Fruit fly (Drosophila melanogaster) whole organism, embryonic: ENCODE data around the gene tj.

ENCODE experiments used
- Atf-2 ChIP-seq: fragments of 200-800 bp; sonication (Bioruptor generic); optimal IDR thresholded peaks from 2 replicates; lab custom pipeline; 2016; ENCODE audit warnings: missing biosample characterization, missing genetic modification characterization
- CG10267 ChIP-seq: fragments of 200-800 bp; sonication (Bioruptor generic); optimal IDR thresholded peaks from 2 replicates; lab custom pipeline; 2018; ENCODE audit warnings: missing biosample characterization, mild to moderate bottlenecking, missing genetic modification characterization, moderate library complexity
- CG10321 ChIP-seq: fragments of 200-800 bp; sonication (Bioruptor generic); IDR thresholded peaks from 2 replicates; pipeline ENCODE4 v1.3.6; 2022; ENCODE audit warnings: missing biosample characterization, missing genetic modification characterization
- CG11456 ChIP-seq: fragments of 200-800 bp; sonication (Bioruptor generic); IDR thresholded peaks from 3 replicates; pipeline ENCODE4 v1.3.6; 2022; ENCODE audit warnings: missing biosample characterization, missing genetic modification characterization
- CG11504 ChIP-seq: fragments of 200-800 bp; sonication (Bioruptor generic); optimal IDR thresholded peaks from 3 replicates; lab custom pipeline; 2019; ENCODE audit warnings: missing biosample characterization, mild to moderate bottlenecking, missing genetic modification characterization, moderate library complexity
- CG11695 ChIP-seq: fragments of 200-800 bp; sonication (Bioruptor generic); IDR thresholded peaks from 3 replicates; pipeline ENCODE4 v1.3.6; 2022; ENCODE audit warnings: missing biosample characterization, missing genetic modification characterization
- CG11696 ChIP-seq: fragments of 200-800 bp; sonication (Bioruptor generic); IDR thresholded peaks from 2 replicates; pipeline ENCODE4 v1.3.6; 2022; ENCODE audit warnings: missing biosample characterization, missing genetic modification characterization
- CG12659 ChIP-seq: fragments of 200-800 bp; sonication (Bioruptor generic); optimal IDR thresholded peaks from 3 replicates; lab custom pipeline; 2017; ENCODE audit warnings: mild to moderate bottlenecking, missing biosample characterization, missing genetic modification reagents, missing genetic modification characterization
- CG12769 ChIP-seq: fragments of 200-800 bp; sonication (Bioruptor generic); optimal IDR thresholded peaks from 2 replicates; lab custom pipeline; 2019; ENCODE audit warnings: missing biosample characterization, mild to moderate bottlenecking, missing genetic modification characterization, moderate library complexity
- CG14014 ChIP-seq: fragments of 200-800 bp; sonication (Bioruptor generic); IDR thresholded peaks from 2 replicates; pipeline ENCODE4 v1.3.6; 2022; ENCODE audit warnings: missing biosample characterization, missing genetic modification characterization
- CG15011 ChIP-seq: fragments of 200-800 bp; sonication (Bioruptor generic); optimal IDR thresholded peaks from 3 replicates; lab custom pipeline; 2018; ENCODE audit warnings: missing biosample characterization, mild to moderate bottlenecking, missing genetic modification characterization
- CG16813 ChIP-seq: fragments of 200-800 bp; sonication (Bioruptor generic); IDR thresholded peaks from 3 replicates; pipeline ENCODE4 v1.3.6; 2022; ENCODE audit warnings: missing biosample characterization, missing genetic modification characterization; ENCODE audit not compliant: partially characterized antibody
- CG18764 ChIP-seq: fragments of 200-800 bp; sonication (Bioruptor generic); optimal IDR thresholded peaks from 3 replicates; lab custom pipeline; 2016; ENCODE audit warnings: missing biosample characterization, missing genetic modification characterization
- CG2678 ChIP-seq: fragments of 200-800 bp; sonication (Bioruptor generic); optimal IDR thresholded peaks from 3 replicates; lab custom pipeline; 2019; ENCODE audit warnings: missing biosample characterization, mild to moderate bottlenecking, missing genetic modification characterization, moderate library complexity
- CG32532 ChIP-seq: fragments of 200-800 bp; sonication (Bioruptor generic); IDR thresholded peaks from 2 replicates; pipeline ENCODE4 v1.3.6; 2022; ENCODE audit warnings: missing biosample characterization, missing genetic modification characterization
- CG33557 ChIP-seq: fragments of 200-800 bp; sonication (Bioruptor generic); optimal IDR thresholded peaks from 2 replicates; lab custom pipeline; 2019; ENCODE audit warnings: missing biosample characterization, mild to moderate bottlenecking, missing genetic modification characterization, moderate library complexity
- CG34422 ChIP-seq: fragments of 200-800 bp; sonication (Bioruptor generic); IDR thresholded peaks from 3 replicates; pipeline ENCODE4 v1.3.6; 2022; ENCODE audit warnings: missing biosample characterization, missing genetic modification characterization
- CG4617 ChIP-seq: fragments of 200-800 bp; sonication (Bioruptor generic); optimal IDR thresholded peaks from 3 replicates; lab custom pipeline; 2016; ENCODE audit warnings: missing biosample characterization, missing genetic modification characterization, borderline replicate concordance
- CG8281 ChIP-seq: fragments of 200-800 bp; sonication (Bioruptor generic); optimal IDR thresholded peaks from 2 replicates; lab custom pipeline; 2018; ENCODE audit warnings: missing biosample characterization, mild to moderate bottlenecking, missing genetic modification characterization, moderate library complexity
- CTCF ChIP-seq: fragments of 200-800 bp; sonication (Bioruptor generic); optimal IDR thresholded peaks from 2 replicates; lab custom pipeline; 2017; ENCODE audit warnings: missing biosample characterization, mild to moderate bottlenecking, missing genetic modification characterization, moderate library complexity
- CoRest ChIP-seq: fragments of 200-800 bp; sonication (Bioruptor generic); optimal IDR thresholded peaks from 3 replicates; lab custom pipeline; 2018; ENCODE audit warnings: missing biosample characterization, mild to moderate bottlenecking, missing genetic modification characterization, moderate library complexity
- Dbx ChIP-seq: fragments of 200-800 bp; sonication (Bioruptor generic); IDR thresholded peaks from 3 replicates; pipeline ENCODE4 v1.3.6; 2022; ENCODE audit warnings: missing biosample characterization, missing genetic modification characterization
- Dek ChIP-seq: fragments of 200-800 bp; sonication (Bioruptor generic); optimal IDR thresholded peaks from 3 replicates; lab custom pipeline; 2019; ENCODE audit warnings: missing biosample characterization, mild to moderate bottlenecking, missing genetic modification characterization, moderate library complexity
- Fer3 ChIP-seq: fragments of 200-800 bp; sonication (Bioruptor generic); optimal IDR thresholded peaks from 2 replicates; lab custom pipeline; 2018; ENCODE audit warnings: missing biosample characterization, mild to moderate bottlenecking, missing genetic modification characterization, moderate library complexity
- Gsc ChIP-seq: fragments of 200-800 bp; sonication (Bioruptor generic); IDR thresholded peaks from 2 replicates; pipeline ENCODE4 v1.3.6; 2022; ENCODE audit warnings: missing biosample characterization, missing genetic modification characterization
- Hr51 ChIP-seq, 2 experiments: fragments of 200-800 bp; sonication (Bioruptor generic); optimal IDR thresholded peaks; 2 replicates in 1 of 2; 3 replicates in 1 of 2; lab custom pipeline; 2016 to 2018; ENCODE audit warnings: missing biosample characterization in 2 of 2, missing genetic modification characterization in 2 of 2, mild to moderate bottlenecking in 1 of 2, moderate library complexity in 1 of 2
- MBD-R2 ChIP-seq: fragments of 200-800 bp; sonication (Bioruptor generic); IDR thresholded peaks from 2 replicates; pipeline ENCODE4 v1.3.6; 2022; ENCODE audit warnings: missing biosample characterization, missing genetic modification characterization
- Mad ChIP-seq: fragments of 200-800 bp; sonication (Bioruptor generic); optimal IDR thresholded peaks from 2 replicates; lab custom pipeline; 2016; ENCODE audit warnings: missing biosample characterization, missing genetic modification characterization
- Meics ChIP-seq: fragments of 200-800 bp; sonication (Bioruptor generic); optimal IDR thresholded peaks from 2 replicates; lab custom pipeline; 2017; ENCODE audit warnings: missing biosample characterization, mild to moderate bottlenecking, missing genetic modification characterization
- Optix ChIP-seq: fragments of 200-800 bp; sonication (Bioruptor generic); IDR thresholded peaks from 3 replicates; pipeline ENCODE4 v1.3.6; 2022; ENCODE audit warnings: missing biosample characterization, missing genetic modification characterization
- Rfx ChIP-seq: fragments of 200-800 bp; sonication (Bioruptor generic); IDR thresholded peaks from 2 replicates; pipeline ENCODE4 v1.3.6; 2022; ENCODE audit warnings: missing biosample characterization, missing genetic modification characterization
- Sox102F ChIP-seq: fragments of 200-800 bp; sonication (Bioruptor generic); optimal IDR thresholded peaks from 2 replicates; lab custom pipeline; 2018; ENCODE audit warnings: missing biosample characterization, mild to moderate bottlenecking, missing genetic modification characterization, moderate library complexity
- Xrp1 ChIP-seq: fragments of 200-800 bp; sonication (Bioruptor generic); IDR thresholded peaks from 2 replicates; pipeline ENCODE4 v1.3.6; 2022; ENCODE audit warnings: missing biosample characterization, missing genetic modification characterization
- ato ChIP-seq: fragments of 200-800 bp; sonication (Bioruptor generic); IDR thresholded peaks from 2 replicates; pipeline ENCODE4 v1.3.6; 2022; ENCODE audit warnings: missing biosample characterization, missing genetic modification characterization; ENCODE audit not compliant: partially characterized antibody
- bcd ChIP-seq: fragments of 200-800 bp; sonication (Bioruptor generic); optimal IDR thresholded peaks from 2 replicates; lab custom pipeline; 2017; ENCODE audit warnings: missing biosample characterization, mild to moderate bottlenecking, missing genetic modification characterization
- br ChIP-seq: fragments of >200 bp; optimal IDR thresholded peaks from 2 replicates; lab custom pipeline; 2017
- crc ChIP-seq: fragments of 200-800 bp; sonication (Bioruptor generic); optimal IDR thresholded peaks from 2 replicates; lab custom pipeline; 2016; ENCODE audit warnings: missing biosample characterization, missing genetic modification characterization
- dati ChIP-seq: fragments of 200-800 bp; sonication (Bioruptor generic); IDR thresholded peaks from 2 replicates; pipeline ENCODE4 v1.3.6; 2022; ENCODE audit warnings: missing biosample characterization, missing genetic modification characterization
- ems ChIP-seq: fragments of 200-800 bp; sonication (Bioruptor generic); optimal IDR thresholded peaks from 3 replicates; lab custom pipeline; 2016; ENCODE audit warnings: missing biosample characterization, missing genetic modification characterization
- fd102C ChIP-seq: fragments of 200-800 bp; sonication (Bioruptor generic); optimal IDR thresholded peaks from 2 replicates; lab custom pipeline; 2018; ENCODE audit warnings: missing biosample characterization, mild to moderate bottlenecking, missing genetic modification characterization, moderate library complexity
- fd3F ChIP-seq: fragments of 200-800 bp; sonication (Bioruptor generic); optimal IDR thresholded peaks from 2 replicates; lab custom pipeline; 2018; ENCODE audit warnings: missing biosample characterization, mild to moderate bottlenecking, missing genetic modification characterization, moderate library complexity
- fu2 ChIP-seq: fragments of 200-800 bp; sonication (Bioruptor generic); optimal IDR thresholded peaks from 2 replicates; lab custom pipeline; 2016; ENCODE audit warnings: missing biosample characterization, missing genetic modification characterization
- hkb ChIP-seq, 2 experiments: fragments of 200-800 bp in 1 of 2; fragments of >200 bp in 1 of 2; sonication (Bioruptor generic) in 1 of 2; IDR thresholded peaks in 1 of 2; optimal IDR thresholded peaks in 1 of 2; 2 replicates each; pipeline versions ENCODE4 v1.3.6 to Lab custom; 2017 to 2022; ENCODE audit warnings: missing biosample characterization in 1 of 2, missing genetic modification characterization in 1 of 2
- kah ChIP-seq: fragments of 200-800 bp; sonication (Bioruptor generic); optimal IDR thresholded peaks from 2 replicates; lab custom pipeline; 2018; ENCODE audit warnings: missing biosample characterization, mild to moderate bottlenecking, missing genetic modification characterization
- lab ChIP-seq: fragments of 200-800 bp; sonication (Bioruptor generic); optimal IDR thresholded peaks from 3 replicates; lab custom pipeline; 2017; ENCODE audit warnings: missing biosample characterization, missing genetic modification characterization, mild to moderate bottlenecking, moderate library complexity, missing genetic modification reagents
- nerfin-2 ChIP-seq: fragments of 200-800 bp; sonication (Bioruptor generic); IDR thresholded peaks from 2 replicates; pipeline ENCODE4 v1.3.6; 2022; ENCODE audit warnings: missing biosample characterization, missing genetic modification characterization; ENCODE audit not compliant: partially characterized antibody
- p53 ChIP-seq: fragments of 200-800 bp; sonication (Bioruptor generic); optimal IDR thresholded peaks from 2 replicates; lab custom pipeline; 2016; ENCODE audit warnings: missing biosample characterization, missing genetic modification characterization
- seq ChIP-seq: fragments of 200-800 bp; sonication (Bioruptor generic); IDR thresholded peaks from 2 replicates; pipeline ENCODE4 v1.3.6; 2022; ENCODE audit warnings: missing biosample characterization, missing genetic modification characterization
- slbo ChIP-seq: fragments of 200-800 bp; sonication (Bioruptor generic); IDR thresholded peaks from 2 replicates; pipeline ENCODE4 v1.3.6; 2022; ENCODE audit warnings: missing biosample characterization, missing genetic modification characterization
- sug ChIP-seq: fragments of 200-800 bp; optimal IDR thresholded peaks from 2 replicates; lab custom pipeline; 2019; ENCODE audit warnings: missing biosample characterization, mild to moderate bottlenecking, missing genetic modification characterization, moderate library complexity
- vvl ChIP-seq: fragments of 200-800 bp; sonication (Bioruptor generic); IDR thresholded peaks from 2 replicates; pipeline ENCODE4 v1.3.6; 2022; ENCODE audit warnings: missing biosample characterization, missing genetic modification characterization

The tj gene

dm6 chr2L:19415859-19416258 lies 48.2 kb upstream of the tj start (continued):
- TF ChIP-seq fu2 (no peak), Sox102F (GFP tag; lab: Kevin White, UChicago) (no peak), kah (GFP tag; lab: Kevin White, UChicago) (no peak), CG10267 (no peak), CG11696 (no peak), CTCF (GFP tag; lab: Kevin White, UChicago) (no peak), Gsc (GFP tag; lab: Robert Waterston, UW) (no peak), fd3F (GFP tag; lab: Kevin White, UChicago) (peak; percentile 46), ems (no peak), Meics (GFP tag; lab: Kevin White, UChicago) (peak; percentile 49), MBD-R2 (GFP tag; lab: Robert Waterston, UW) (no peak), slbo (GFP tag; lab: Robert Waterston, UW) (peak; percentile 62), CG14014 (GFP tag; lab: Robert Waterston, UW) (peak; percentile 45; the same call in 1 of the 2 replicates), CG4617 (GFP tag; lab: Kevin White, UChicago) (no peak), CG8281 (tag; lab: Kevin White, UChicago) (no peak), CG32532 (peak; percentile 53; the same call in 1 of the 2 replicates), Optix (GFP tag; lab: Robert Waterston, UW) (no peak), CG11456 (GFP tag; lab: Robert Waterston, UW) (0 out of 3 replicates have a peak, but pooled peaks have one; percentile 41), CG15011 (GFP tag; lab: Kevin White, UChicago) (no peak), Dek (no peak), br (lab: Kevin White, UChicago) (no peak), Fer3 (tag; lab: Kevin White, UChicago) (peak; percentile 24), crc (GFP tag; lab: Kevin White, UChicago) (no peak), CG33557 (GFP tag; lab: Kevin White, UChicago) (no peak), Atf-2 (GFP tag; lab: Kevin White, UChicago) (no peak), bcd (GFP tag; lab: Kevin White, UChicago) (no peak), CG11504 (tag; lab: Kevin White, UChicago) (peak; percentile 10), Rfx (GFP tag; lab: Robert Waterston, UW) (peak; percentile 40; the same call in 1 of the 2 replicates), ato (GFP tag; lab: Robert Waterston, UW) (no peak), Hr51 (GFP tag; optimal IDR thresholded peaks at IDR 0.05; lab: Kevin White, UChicago) (peak in 1 of 2 experiments; percentile 21), CG16813 (no peak), CG10321 (no peak), nerfin-2 (GFP tag; lab: Robert Waterston, UW) (no peak), CoRest (peak; percentile 49), hkb (optimal IDR thresholded peaks at IDR 0.05; lab: Kevin White, UChicago) (no peak), hkb (GFP tag; IDR thresholded peaks at IDR 0.05; lab: Robert Waterston, UW) (0 out of 2 replicates have a peak, but pooled peaks have one; percentile 36), CG2678 (tag; lab: Kevin White, UChicago) (peak; percentile 40), CG11695 (GFP tag; lab: Robert Waterston, UW) (peak; percentile 77), CG18764 (GFP tag; lab: Kevin White, UChicago) (no peak), CG12659 (GFP tag; lab: Kevin White, UChicago) (peak; percentile 35), vvl (GFP tag; lab: Robert Waterston, UW) (no peak), seq (no peak), lab (GFP tag; lab: Kevin White, UChicago) (peak; percentile 31), Xrp1 (no peak), Mad (GFP tag; lab: Kevin White, UChicago) (no peak), fd102C (no peak), p53 (GFP tag; lab: Kevin White, UChicago) (no peak), CG12769 (tag; lab: Kevin White, UChicago) (peak; percentile 50), dati (GFP tag; lab: Robert Waterston, UW) (no peak), CG34422 (no peak), Dbx (GFP tag; lab: Robert Waterston, UW) (0 out of 3 replicates have a peak, but pooled peaks have one; percentile 20), sug (tag; lab: Kevin White, UChicago) (peak; percentile 15)
